Worm (Caenorhabditis elegans) whole organism, L3 larva: ENCODE data around the gene toe-2.

ENCODE experiments used
- R02D3.7 ChIP-seq: fragments of 150-350 bp; optimal IDR thresholded peaks from 2 replicates; lab custom pipeline; 2014; ENCODE audit warnings: missing biosample characterization, missing genetic modification characterization
- ZK546.5 ChIP-seq: sonication (generic microtip); optimal IDR thresholded peaks from 2 replicates; lab custom pipeline; 2017; ENCODE audit warnings: missing biosample characterization, missing genetic modification characterization
- aly-2 ChIP-seq: fragments of 150-350 bp; optimal IDR thresholded peaks from 2 replicates; lab custom pipeline; 2014; ENCODE audit warnings: missing biosample characterization, missing genetic modification characterization
- ama-1 ChIP-seq: fragments of 150-350 bp; optimal IDR thresholded peaks from 2 replicates; lab custom pipeline; 2018
- ceh-16 ChIP-seq: sonication (generic microtip); optimal IDR thresholded peaks from 2 replicates; lab custom pipeline; 2017; ENCODE audit warnings: missing biosample characterization, missing genetic modification characterization
- ceh-82 ChIP-seq: fragments of 150-350 bp; optimal IDR thresholded peaks from 2 replicates; lab custom pipeline; 2014; ENCODE audit warnings: missing biosample characterization, missing genetic modification characterization
- ceh-9 ChIP-seq: sonication (generic microtip); optimal IDR thresholded peaks from 2 replicates; lab custom pipeline; 2018; ENCODE audit warnings: missing biosample characterization, missing genetic modification characterization
- daf-12 ChIP-seq: fragments of 150-350 bp; optimal IDR thresholded peaks from 2 replicates; lab custom pipeline; 2014; ENCODE audit warnings: missing biosample characterization, missing genetic modification reagents, missing genetic modification characterization
- egl-27 ChIP-seq: sonication (generic microtip); optimal IDR thresholded peaks from 4 replicates; lab custom pipeline; 2017; ENCODE audit warnings: missing biosample characterization, missing genetic modification reagents, missing genetic modification characterization
- egl-5 ChIP-seq: fragments of 150-350 bp; optimal IDR thresholded peaks from 2 replicates; lab custom pipeline; 2017; ENCODE audit warnings: missing biosample characterization, missing genetic modification reagents, missing genetic modification characterization, inconsistent platforms
- elt-2 ChIP-seq: sonication (generic microtip); optimal IDR thresholded peaks from 2 replicates; lab custom pipeline; 2016; ENCODE audit warnings: missing genetic modification reagents, mild to moderate bottlenecking, missing genetic modification characterization, missing compliant biosample characterization
- elt-3 ChIP-seq, 3 experiments: fragments of 150-350 bp in 1 of 3; sonication (generic microtip) in 2 of 3; optimal IDR thresholded peaks; 2 replicates in 2 of 3; 4 replicates in 1 of 3; lab custom pipeline; 2014 to 2017; ENCODE audit warnings: missing biosample characterization in 3 of 3, missing genetic modification characterization in 3 of 3
- eor-1 ChIP-seq, 2 experiments: fragments of 150-350 bp; optimal IDR thresholded peaks; 2 replicates each; lab custom pipeline; 2014 to 2018; ENCODE audit warnings: missing biosample characterization in 2 of 2, missing genetic modification characterization in 2 of 2
- fkh-10 ChIP-seq: sonication (generic microtip); optimal IDR thresholded peaks from 2 replicates; lab custom pipeline; 2017; ENCODE audit warnings: missing biosample characterization, missing genetic modification reagents, missing genetic modification characterization
- hmg-11 ChIP-seq: sonication (generic microtip); optimal IDR thresholded peaks from 2 replicates; lab custom pipeline; 2016; ENCODE audit warnings: missing genetic modification characterization, missing compliant biosample characterization
- jun-1 ChIP-seq: fragments of 150-350 bp; optimal IDR thresholded peaks from 2 replicates; lab custom pipeline; 2014; ENCODE audit warnings: missing biosample characterization, missing genetic modification reagents, missing genetic modification characterization
- lin-15B ChIP-seq: fragments of 150-350 bp; optimal IDR thresholded peaks from 2 replicates; lab custom pipeline; 2014; ENCODE audit warnings: missing biosample characterization, missing genetic modification characterization
- lin-39 ChIP-seq: fragments of 150-350 bp; optimal IDR thresholded peaks from 2 replicates; lab custom pipeline; 2018; ENCODE audit warnings: missing biosample characterization, missing genetic modification reagents, missing genetic modification characterization
- lsy-12 ChIP-seq: sonication (generic microtip); optimal IDR thresholded peaks from 2 replicates; lab custom pipeline; 2016; ENCODE audit warnings: mild to moderate bottlenecking, missing genetic modification characterization, missing compliant biosample characterization
- mdl-1 ChIP-seq: fragments of 150-350 bp; optimal IDR thresholded peaks from 2 replicates; lab custom pipeline; 2014; ENCODE audit warnings: missing biosample characterization, missing genetic modification characterization
- mml-1 ChIP-seq: fragments of 150-350 bp; sonication (generic microtip); optimal IDR thresholded peaks from 3 replicates; lab custom pipeline; 2014; ENCODE audit warnings: missing biosample characterization, missing genetic modification characterization
- nfya-1 ChIP-seq: sonication (generic microtip); optimal IDR thresholded peaks from 2 replicates; lab custom pipeline; 2017; ENCODE audit warnings: missing genetic modification characterization, mild to moderate bottlenecking, missing compliant biosample characterization, antibody characterized with exemption, moderate library complexity; ENCODE audit not compliant: insufficient read depth
- nhr-11 ChIP-seq: fragments of 150-350 bp; optimal IDR thresholded peaks from 2 replicates; lab custom pipeline; 2014; ENCODE audit warnings: missing biosample characterization, missing genetic modification characterization
- nhr-23 ChIP-seq: fragments of 150-350 bp; optimal IDR thresholded peaks from 2 replicates; lab custom pipeline; 2014; ENCODE audit warnings: missing biosample characterization, missing genetic modification reagents, missing genetic modification characterization
- nhr-25 ChIP-seq: sonication (generic microtip); optimal IDR thresholded peaks from 2 replicates; lab custom pipeline; 2017; ENCODE audit warnings: missing biosample characterization, missing genetic modification characterization
- nhr-28 ChIP-seq: fragments of 150-350 bp; optimal IDR thresholded peaks from 2 replicates; lab custom pipeline; 2014; ENCODE audit warnings: missing biosample characterization, missing genetic modification characterization
- nhr-43 ChIP-seq: sonication (generic microtip); optimal IDR thresholded peaks from 2 replicates; lab custom pipeline; 2016; ENCODE audit warnings: mild to moderate bottlenecking, missing genetic modification characterization, missing compliant biosample characterization; ENCODE audit not compliant: poor library complexity, severe bottlenecking
- nhr-67 ChIP-seq: fragments of 150-350 bp; optimal IDR thresholded peaks from 2 replicates; lab custom pipeline; 2014; ENCODE audit warnings: missing biosample characterization, missing genetic modification characterization
- nhr-76 ChIP-seq: fragments of 150-350 bp; sonication (generic microtip); optimal IDR thresholded peaks from 5 replicates; lab custom pipeline; 2014; ENCODE audit warnings: missing biosample characterization, missing genetic modification characterization
- nhr-77 ChIP-seq: fragments of 150-350 bp; optimal IDR thresholded peaks from 2 replicates; lab custom pipeline; 2014; ENCODE audit warnings: missing biosample characterization, missing genetic modification characterization
- pha-4 ChIP-seq: fragments of 150-350 bp; optimal IDR thresholded peaks from 2 replicates; lab custom pipeline; 2014; ENCODE audit warnings: missing biosample characterization, missing genetic modification reagents, missing genetic modification characterization
- pqm-1 ChIP-seq: fragments of 150-350 bp; optimal IDR thresholded peaks from 2 replicates; lab custom pipeline; 2017; ENCODE audit warnings: missing biosample characterization, missing genetic modification characterization, inconsistent platforms
- sea-2 ChIP-seq: fragments of 150-350 bp; sonication (generic microtip); optimal IDR thresholded peaks from 4 replicates; lab custom pipeline; 2014; ENCODE audit warnings: missing biosample characterization, missing genetic modification reagents, missing genetic modification characterization
- snpc-4 ChIP-seq: fragments of 150-350 bp; optimal IDR thresholded peaks from 2 replicates; lab custom pipeline; 2014; ENCODE audit warnings: missing biosample characterization, missing genetic modification characterization
- tbx-2 ChIP-seq: sonication (generic microtip); optimal IDR thresholded peaks from 2 replicates; lab custom pipeline; 2016; ENCODE audit warnings: mild to moderate bottlenecking, missing genetic modification characterization, missing compliant biosample characterization
- unc-39 ChIP-seq: sonication (generic microtip); optimal IDR thresholded peaks from 4 replicates; lab custom pipeline; 2017; ENCODE audit warnings: missing biosample characterization, missing genetic modification characterization
- zag-1 ChIP-seq: fragments of 150-350 bp; optimal IDR thresholded peaks from 2 replicates; lab custom pipeline; 2014; ENCODE audit warnings: missing biosample characterization, missing genetic modification characterization
- ztf-11 ChIP-seq: fragments of 150-350 bp; optimal IDR thresholded peaks from 2 replicates; lab custom pipeline; 2014; ENCODE audit warnings: missing biosample characterization, missing genetic modification characterization
- ztf-4 ChIP-seq: fragments of 150-350 bp; optimal IDR thresholded peaks from 2 replicates; lab custom pipeline; 2014; ENCODE audit warnings: missing biosample characterization, missing genetic modification characterization

toe-2 gene

DNA sequence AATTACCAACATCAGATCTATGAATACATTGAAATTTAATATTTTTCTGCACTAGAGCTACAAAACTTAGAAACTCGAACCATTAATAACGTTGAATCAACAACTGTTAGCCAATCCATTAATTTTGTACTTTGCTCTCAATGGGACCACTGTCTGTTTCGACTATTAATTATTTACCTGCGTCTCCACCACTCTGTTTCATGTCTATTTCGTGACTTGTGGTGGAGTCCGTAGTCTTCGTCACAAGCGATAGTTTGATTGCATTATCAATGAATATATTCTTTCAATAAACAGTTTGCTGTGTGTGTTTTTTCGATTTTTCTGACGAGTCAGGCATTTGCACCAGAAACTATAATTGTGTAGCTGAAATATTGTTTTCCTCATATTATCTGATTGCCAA, 34.8 kb downstream of the toe-2 start:
- TF ChIP-seq ztf-11 (tag; lab: Kevin White, UChicago) (no peak), ceh-82 (no peak), egl-5 (tag; lab: Kevin White, UChicago) (no peak), pqm-1 (peak; percentile 64), elt-2 (tag; lab: Kevin White, UChicago) (peak; percentile 57), mdl-1 (no peak), nhr-11 (tag; lab: Kevin White, UChicago) (no peak), unc-39 (tag; lab: Kevin White, UChicago) (no peak), eor-1 (tag; optimal IDR thresholded peaks at IDR 0.05; lab: Kevin White, UChicago) (no peak), zag-1 (tag; lab: Kevin White, UChicago) (no peak), ztf-4 (tag; lab: Kevin White, UChicago) (no peak), lin-39 (tag; lab: Kevin White, UChicago) (no peak), pha-4 (tag; lab: Kevin White, UChicago) (no peak), ceh-16 (tag; lab: Kevin White, UChicago) (no peak), aly-2 (no peak), nhr-25 (tag; lab: Kevin White, UChicago) (no peak), ceh-9 (tag; lab: Kevin White, UChicago) (no peak), nhr-43 (no peak), nfya-1 (peak; percentile 17), jun-1 (no peak), tbx-2 (tag; lab: Kevin White, UChicago) (no peak), egl-27 (no peak), sea-2 (GFP tag; lab: Kevin White, UChicago) (no peak), nhr-23 (no peak), fkh-10 (GFP tag; lab: Kevin White, UChicago) (no peak)

DNA sequence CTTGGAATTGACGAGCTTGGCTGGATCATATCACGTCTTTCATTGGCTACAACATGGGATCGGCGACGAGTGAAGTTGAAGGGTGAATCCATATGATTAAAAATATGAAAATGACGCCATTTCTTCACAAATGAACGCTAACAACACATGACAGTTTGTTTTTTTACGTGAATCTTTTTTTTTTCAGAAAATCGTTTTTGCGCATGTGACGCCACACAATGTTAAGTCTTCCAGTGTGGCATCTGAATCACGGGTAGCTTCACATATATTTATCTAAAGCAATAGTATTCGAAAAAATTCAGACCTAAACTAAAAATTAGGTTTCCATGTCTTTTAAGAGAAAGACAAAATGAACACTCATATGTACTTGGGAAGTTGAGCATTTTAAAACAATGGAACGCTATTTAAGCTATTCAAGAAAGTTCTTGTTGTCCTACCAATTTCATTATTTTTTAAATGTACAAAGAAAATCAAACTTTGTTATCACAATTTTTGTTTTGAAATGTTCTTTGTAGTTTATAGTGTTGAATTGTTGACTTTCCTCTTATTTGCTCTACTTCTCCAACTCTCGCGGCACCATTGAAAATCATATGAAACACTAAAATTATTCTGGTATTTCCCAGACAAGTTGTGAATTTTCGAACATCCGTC, 36.2 kb downstream of the toe-2 start, which contains the start of the genes lido-16 and plpp-1.2:
lido-16 (minus strand) TSS at position 101 of the 651 bp plus-strand sequence.
plpp-1.2 (plus strand) TSS at position 601 of the 651 bp plus-strand sequence.
- no peak for TF ChIP-seq lsy-12
- TF ChIP-seq aly-2: no peak
- no peak for TF ChIP-seq fkh-10 (GFP tag; lab: Kevin White, UChicago)

DNA sequence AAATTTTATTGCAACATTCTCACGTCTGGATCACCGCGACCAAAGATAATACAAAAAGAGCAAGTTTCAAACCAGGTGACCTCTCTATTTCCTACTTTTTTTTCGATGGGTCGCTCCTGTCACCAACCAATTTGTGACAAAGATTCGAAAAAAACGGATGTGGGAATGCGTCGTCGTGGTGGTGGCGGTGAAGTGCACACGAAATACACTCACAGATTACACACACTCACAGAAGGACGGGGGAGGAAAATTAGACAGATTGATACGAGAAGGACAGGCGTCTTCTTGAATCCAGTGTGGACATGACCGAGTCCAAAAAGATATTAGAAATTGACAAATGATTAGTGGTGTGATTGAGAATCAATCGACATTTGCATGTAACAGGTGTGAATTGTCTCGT, 38.4 kb downstream of the toe-2 start:
- no peak for TF ChIP-seq nhr-25 (tag; lab: Kevin White, UChicago)

DNA sequence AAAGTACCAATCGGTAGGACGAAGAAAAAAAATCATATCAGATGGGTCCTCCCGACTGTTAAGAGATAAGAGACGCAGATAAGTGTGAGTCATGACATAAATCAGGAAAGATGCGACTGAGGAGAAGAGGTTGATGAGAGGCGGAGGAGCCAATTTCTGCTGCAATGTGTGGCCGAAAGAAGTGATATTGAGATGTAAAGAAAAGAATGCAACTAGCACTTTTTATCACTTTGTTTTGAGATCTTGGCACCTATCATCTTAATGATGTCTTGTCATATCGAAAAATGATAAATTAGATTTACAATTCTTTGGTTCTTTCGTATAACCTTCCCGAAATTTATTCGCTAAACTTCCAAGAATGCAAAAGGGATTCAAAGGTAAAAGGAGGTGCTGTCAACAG, 39.1 kb downstream of the toe-2 start, which contains the start of gene del-10:
del-10 (minus strand) TSS at position 24 of the 400 bp plus-strand sequence.
- TF ChIP-seq fkh-10 (GFP tag; lab: Kevin White, UChicago) (no peak), lin-15B (no peak), daf-12 (no peak), egl-5 (tag; lab: Kevin White, UChicago) (peak; percentile 78)

DNA sequence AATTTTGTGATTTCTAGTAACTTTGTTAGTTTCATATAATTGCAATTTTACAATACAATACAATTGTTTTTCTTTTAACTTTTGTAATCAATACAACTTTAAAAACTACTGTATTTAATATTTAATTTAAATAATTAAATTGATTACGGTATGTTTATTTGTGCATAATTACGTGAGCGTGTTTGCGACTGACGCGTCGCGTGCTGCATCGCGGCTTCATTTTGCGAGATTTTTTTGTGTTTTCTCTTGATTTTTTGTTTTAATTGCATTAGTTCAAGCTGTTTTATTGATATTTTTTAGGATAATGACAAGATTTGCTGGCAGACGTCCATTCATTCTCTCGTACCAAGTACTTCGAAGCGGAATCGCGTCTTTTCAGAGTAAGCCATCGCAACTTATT, 44.5 kb downstream of the toe-2 start, which contains the start of gene T28D9.4:
T28D9.4 (plus strand) TSS at position 301 of the 400 bp plus-strand sequence.
- TF ChIP-seq snpc-4 (no peak), nhr-76 (no peak), nhr-11 (tag; lab: Kevin White, UChicago) (no peak), R02D3.7 (tag; lab: Kevin White, UChicago) (no peak), egl-27 (no peak)

DNA sequence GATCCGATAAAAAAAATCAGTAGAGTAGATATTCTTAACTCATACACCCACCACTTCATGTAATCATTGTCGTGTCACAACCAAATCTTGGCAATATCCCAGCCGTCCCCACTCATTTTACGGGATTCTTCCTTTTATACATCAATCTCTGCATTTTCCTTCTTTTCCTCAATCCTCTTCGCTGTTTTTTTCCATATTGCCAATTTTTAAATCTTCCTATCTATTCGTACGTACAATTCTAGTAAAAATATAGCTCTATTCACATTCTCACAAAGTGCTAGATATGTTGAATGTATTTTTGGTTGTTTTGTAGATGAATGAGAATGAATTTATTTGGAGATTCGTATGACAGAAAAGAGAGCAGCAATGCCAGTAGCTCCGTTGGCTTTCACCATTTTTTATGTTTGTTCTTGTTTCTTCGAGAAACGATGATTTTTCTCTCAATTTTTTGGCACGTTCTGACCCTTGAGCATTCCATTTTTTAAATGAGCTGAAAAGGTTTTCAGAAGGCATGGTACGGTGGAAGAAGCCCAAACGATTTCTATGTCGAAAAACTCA, 45.9 kb downstream of the toe-2 start, which contains the start of gene T28D9.16:
T28D9.16 (plus strand) TSS at position 508 of the 558 bp plus-strand sequence.
- TF ChIP-seq daf-12 (no peak), ceh-82 (no peak), lin-15B (no peak), ztf-4 (tag; lab: Kevin White, UChicago) (no peak), ZK546.5 (tag; lab: Kevin White, UChicago) (no peak), nhr-67 (tag; lab: Kevin White, UChicago) (no peak), nhr-28 (tag; lab: Kevin White, UChicago) (no peak), ztf-11 (tag; lab: Kevin White, UChicago) (no peak), mml-1 (tag; lab: Kevin White, UChicago) (no peak), ceh-16 (tag; lab: Kevin White, UChicago) (no peak), elt-3 (tag; optimal IDR thresholded peaks at IDR 0.05; lab: Kevin White, UChicago) (no peak), nhr-77 (tag; lab: Kevin White, UChicago) (no peak), nhr-43 (no peak), pqm-1 (no peak), ama-1 (lab: Kevin White, UChicago) (no peak), mdl-1 (no peak), lsy-12 (no peak), hmg-11 (tag; lab: Kevin White, UChicago) (no peak)
- TF ChIP-seq, all 47 proteins: peak for 0
